Fruit fly (Drosophila melanogaster) whole organism, embryonic: Measurements from ENCODE around the gene CG33203.

ENCODE experiments used
- BtbVII ChIP-seq: fragments of 200-800 bp; sonication (Bioruptor generic); optimal IDR thresholded peaks from 3 replicates; lab custom pipeline; 2017; ENCODE audit warnings: missing biosample characterization, mild to moderate bottlenecking, missing genetic modification characterization
- Bteb2 ChIP-seq: fragments of 200-800 bp; sonication (Bioruptor generic); optimal IDR thresholded peaks from 2 replicates; lab custom pipeline; 2016; ENCODE audit warnings: missing biosample characterization, missing genetic modification characterization
- CG10543 ChIP-seq: fragments of 200-800 bp; sonication (Bioruptor generic); optimal IDR thresholded peaks from 3 replicates; lab custom pipeline; 2017; ENCODE audit warnings: missing biosample characterization, mild to moderate bottlenecking, missing genetic modification characterization, moderate library complexity
- CG10654 ChIP-seq: fragments of 200-800 bp; sonication (Bioruptor generic); optimal IDR thresholded peaks from 2 replicates; lab custom pipeline; 2016; ENCODE audit warnings: missing biosample characterization, missing genetic modification characterization
- CG11504 ChIP-seq: fragments of 200-800 bp; sonication (Bioruptor generic); optimal IDR thresholded peaks from 3 replicates; lab custom pipeline; 2019; ENCODE audit warnings: missing biosample characterization, mild to moderate bottlenecking, missing genetic modification characterization, moderate library complexity
- CG12942 ChIP-seq: fragments of 200-800 bp; sonication (Bioruptor generic); optimal IDR thresholded peaks from 3 replicates; lab custom pipeline; 2016; ENCODE audit warnings: missing biosample characterization, missing genetic modification characterization
- CG13123 ChIP-seq: fragments of 200-800 bp; sonication (Bioruptor generic); optimal IDR thresholded peaks from 2 replicates; lab custom pipeline; 2016; ENCODE audit warnings: missing biosample characterization, missing genetic modification characterization
- CG13624 ChIP-seq: fragments of 200-800 bp; sonication (Bioruptor generic); optimal IDR thresholded peaks from 2 replicates; lab custom pipeline; 2016; ENCODE audit warnings: missing biosample characterization, missing genetic modification characterization
- CG1529 ChIP-seq: fragments of 200-800 bp; sonication (Bioruptor generic); optimal IDR thresholded peaks from 3 replicates; lab custom pipeline; 2018; ENCODE audit warnings: missing biosample characterization, missing genetic modification characterization
- CG1603 ChIP-seq: fragments of 200-800 bp; sonication (Bioruptor generic); optimal IDR thresholded peaks from 2 replicates; lab custom pipeline; 2019; ENCODE audit warnings: missing biosample characterization, mild to moderate bottlenecking, missing genetic modification characterization, moderate library complexity
- CG16815 ChIP-seq: fragments of 200-800 bp; sonication (Bioruptor generic); optimal IDR thresholded peaks from 3 replicates; lab custom pipeline; 2017; ENCODE audit warnings: missing biosample characterization, mild to moderate bottlenecking, missing genetic modification characterization
- CG17359 ChIP-seq: fragments of 200-800 bp; sonication (Bioruptor generic); optimal IDR thresholded peaks from 3 replicates; lab custom pipeline; 2018; ENCODE audit warnings: missing biosample characterization, mild to moderate bottlenecking, missing genetic modification characterization, moderate library complexity
- CG18619 ChIP-seq: fragments of 200-800 bp; sonication (Bioruptor generic); optimal IDR thresholded peaks from 3 replicates; lab custom pipeline; 2017; ENCODE audit warnings: missing biosample characterization, mild to moderate bottlenecking, missing genetic modification characterization
- CG2202 ChIP-seq: fragments of 200-800 bp; sonication (Bioruptor generic); optimal IDR thresholded peaks from 2 replicates; lab custom pipeline; 2018; ENCODE audit warnings: missing biosample characterization, mild to moderate bottlenecking, missing genetic modification characterization
- CG32772 ChIP-seq: fragments of 200-800 bp; sonication (Bioruptor generic); IDR thresholded peaks from 2 replicates; pipeline ENCODE4 v1.3.6; 2022; ENCODE audit warnings: missing biosample characterization, missing genetic modification characterization
- CG3407 ChIP-seq: fragments of 200-800 bp; sonication (Bioruptor generic); optimal IDR thresholded peaks from 2 replicates; lab custom pipeline; 2018; ENCODE audit warnings: missing biosample characterization, mild to moderate bottlenecking, missing genetic modification characterization
- CG3995 ChIP-seq: fragments of 200-800 bp; sonication (Bioruptor generic); optimal IDR thresholded peaks from 3 replicates; lab custom pipeline; 2016; ENCODE audit warnings: missing biosample characterization, missing genetic modification characterization
- CG4617 ChIP-seq: fragments of 200-800 bp; sonication (Bioruptor generic); optimal IDR thresholded peaks from 3 replicates; lab custom pipeline; 2016; ENCODE audit warnings: missing biosample characterization, missing genetic modification characterization, borderline replicate concordance
- CG5245 ChIP-seq: fragments of 200-800 bp; sonication (Bioruptor generic); optimal IDR thresholded peaks from 3 replicates; lab custom pipeline; 2016; ENCODE audit warnings: missing biosample characterization, missing genetic modification characterization
- CG6689 ChIP-seq: fragments of 200-800 bp; sonication (Bioruptor generic); IDR thresholded peaks from 2 replicates; pipeline ENCODE4 v1.3.6; 2022; ENCODE audit warnings: missing biosample characterization, missing genetic modification characterization
- CG7745 ChIP-seq: fragments of 200-800 bp; sonication (Bioruptor generic); optimal IDR thresholded peaks from 2 replicates; lab custom pipeline; 2018; ENCODE audit warnings: missing biosample characterization, mild to moderate bottlenecking, missing genetic modification characterization, moderate library complexity
- CG7963 ChIP-seq: fragments of 200-800 bp; sonication (Bioruptor generic); IDR thresholded peaks from 3 replicates; pipeline ENCODE4 v1.3.6; 2022; ENCODE audit warnings: missing biosample characterization, missing genetic modification characterization; ENCODE audit not compliant: partially characterized antibody
- CTCF ChIP-seq: fragments of 200-800 bp; sonication (Bioruptor generic); optimal IDR thresholded peaks from 2 replicates; lab custom pipeline; 2017; ENCODE audit warnings: missing biosample characterization, mild to moderate bottlenecking, missing genetic modification characterization, moderate library complexity
- Ets97D ChIP-seq: fragments of 200-800 bp; sonication (Bioruptor generic); optimal IDR thresholded peaks from 3 replicates; lab custom pipeline; 2016; ENCODE audit warnings: missing biosample characterization, missing genetic modification characterization
- Gsc ChIP-seq: fragments of 200-800 bp; sonication (Bioruptor generic); IDR thresholded peaks from 2 replicates; pipeline ENCODE4 v1.3.6; 2022; ENCODE audit warnings: missing biosample characterization, missing genetic modification characterization
- HmgZ ChIP-seq: fragments of 200-800 bp; sonication (Bioruptor generic); optimal IDR thresholded peaks from 2 replicates; lab custom pipeline; 2018; ENCODE audit warnings: missing biosample characterization, mild to moderate bottlenecking, missing genetic modification characterization
- Hmx ChIP-seq: fragments of 200-800 bp; sonication (Bioruptor generic); optimal IDR thresholded peaks from 2 replicates; lab custom pipeline; 2016; ENCODE audit warnings: missing biosample characterization, missing genetic modification characterization
- Jarid2 ChIP-seq: fragments of 200-800 bp; sonication (Bioruptor generic); optimal IDR thresholded peaks from 3 replicates; lab custom pipeline; 2017; ENCODE audit warnings: mild to moderate bottlenecking, missing biosample characterization, missing genetic modification reagents, missing genetic modification characterization
- PHDP ChIP-seq: fragments of 200-800 bp; sonication (Bioruptor generic); optimal IDR thresholded peaks from 3 replicates; lab custom pipeline; 2018; ENCODE audit warnings: missing biosample characterization, mild to moderate bottlenecking, missing genetic modification characterization, moderate library complexity
- Xbp1 ChIP-seq: fragments of 200-800 bp; sonication (Bioruptor generic); optimal IDR thresholded peaks from 3 replicates; lab custom pipeline; 2016; ENCODE audit warnings: missing biosample characterization, mild to moderate bottlenecking, missing genetic modification characterization
- amos ChIP-seq: fragments of 200-800 bp; sonication (Bioruptor generic); IDR thresholded peaks from 2 replicates; pipeline ENCODE4 v1.3.6; 2022; ENCODE audit warnings: missing biosample characterization, missing genetic modification characterization; ENCODE audit not compliant: partially characterized antibody
- bbx ChIP-seq: fragments of 200-800 bp; sonication (Bioruptor generic); IDR thresholded peaks from 2 replicates; pipeline ENCODE4 v1.3.6; 2022; ENCODE audit warnings: missing biosample characterization, missing genetic modification characterization; ENCODE audit not compliant: partially characterized antibody
- bcd ChIP-seq: fragments of 200-800 bp; sonication (Bioruptor generic); optimal IDR thresholded peaks from 2 replicates; lab custom pipeline; 2017; ENCODE audit warnings: missing biosample characterization, mild to moderate bottlenecking, missing genetic modification characterization
- cad ChIP-seq: fragments of >200 bp; optimal IDR thresholded peaks from 2 replicates; lab custom pipeline; 2017; ENCODE audit warnings: missing biosample characterization, missing genetic modification characterization
- disco-r ChIP-seq: fragments of 200-800 bp; sonication (Bioruptor generic); optimal IDR thresholded peaks from 2 replicates; lab custom pipeline; 2016; ENCODE audit warnings: missing biosample characterization, missing genetic modification characterization
- gcm2 ChIP-seq: fragments of 200-800 bp; sonication (Bioruptor generic); optimal IDR thresholded peaks from 2 replicates; lab custom pipeline; 2016; ENCODE audit warnings: missing biosample characterization, missing genetic modification characterization
- gem ChIP-seq: fragments of 200-800 bp; sonication (Bioruptor generic); optimal IDR thresholded peaks from 2 replicates; lab custom pipeline; 2019; ENCODE audit warnings: missing biosample characterization, mild to moderate bottlenecking, missing genetic modification characterization, moderate library complexity
- her ChIP-seq: fragments of 200-800 bp; sonication (Bioruptor generic); optimal IDR thresholded peaks from 2 replicates; lab custom pipeline; 2016; ENCODE audit warnings: missing biosample characterization, missing genetic modification characterization
- jumu ChIP-seq: fragments of 200-800 bp; sonication (Bioruptor generic); optimal IDR thresholded peaks from 3 replicates; lab custom pipeline; 2016; ENCODE audit warnings: missing biosample characterization, missing genetic modification characterization
- nom ChIP-seq: fragments of 200-800 bp; sonication (Bioruptor generic); optimal IDR thresholded peaks from 2 replicates; lab custom pipeline; 2017; ENCODE audit warnings: missing biosample characterization, missing genetic modification characterization, mild to moderate bottlenecking, moderate library complexity, missing genetic modification reagents
- org-1 ChIP-seq: fragments of 200-800 bp; sonication (Bioruptor generic); optimal IDR thresholded peaks from 2 replicates; lab custom pipeline; 2017; ENCODE audit warnings: missing biosample characterization, missing genetic modification characterization
- ranshi ChIP-seq: fragments of 200-800 bp; sonication (Bioruptor generic); IDR thresholded peaks from 2 replicates; pipeline ENCODE4 v1.3.6; 2022; ENCODE audit warnings: missing biosample characterization, missing genetic modification characterization
- salm ChIP-seq: fragments of 200-800 bp; sonication (Bioruptor generic); optimal IDR thresholded peaks from 2 replicates; lab custom pipeline; 2018; ENCODE audit warnings: missing biosample characterization, mild to moderate bottlenecking, missing genetic modification characterization
- sima ChIP-seq: fragments of 200-800 bp; sonication (Bioruptor generic); optimal IDR thresholded peaks from 2 replicates; lab custom pipeline; 2016; ENCODE audit warnings: missing biosample characterization, missing genetic modification characterization
- stwl ChIP-seq: fragments of 200-800 bp; sonication (Bioruptor generic); optimal IDR thresholded peaks from 3 replicates; lab custom pipeline; 2018; ENCODE audit warnings: missing biosample characterization, mild to moderate bottlenecking, missing genetic modification characterization, moderate library complexity
- tll ChIP-seq, 2 experiments: fragments of 200-800 bp in 1 of 2; fragments of >200 bp in 1 of 2; sonication (Bioruptor generic) in 1 of 2; optimal IDR thresholded peaks; 2 replicates each; lab custom pipeline; 2017 to 2019; ENCODE audit warnings: missing biosample characterization in 2 of 2, missing genetic modification characterization in 2 of 2, mild to moderate bottlenecking in 1 of 2, moderate library complexity in 1 of 2
- vvl ChIP-seq: fragments of 200-800 bp; sonication (Bioruptor generic); IDR thresholded peaks from 2 replicates; pipeline ENCODE4 v1.3.6; 2022; ENCODE audit warnings: missing biosample characterization, missing genetic modification characterization
- wdn ChIP-seq: fragments of 200-800 bp; sonication (Bioruptor generic); IDR thresholded peaks from 2 replicates; pipeline ENCODE4 v1.3.6; 2022; ENCODE audit warnings: missing biosample characterization, missing genetic modification characterization
- wor ChIP-seq: fragments of 200-800 bp; sonication (Bioruptor generic); IDR thresholded peaks from 2 replicates; pipeline ENCODE4 v1.3.6; 2022; ENCODE audit warnings: missing biosample characterization, missing genetic modification characterization

The CG33203 gene

dm6 chr3R:28887559-28888432 lies at the start of gene CG33203, which contains the start of gene Doa (continued):
- TF ChIP-seq wor (GFP tag; lab: Robert Waterston, UW) = no peak
- no peak for TF ChIP-seq nom (GFP tag; lab: Kevin White, UChicago)
- no peak for TF ChIP-seq CTCF (GFP tag; lab: Kevin White, UChicago)
- TF ChIP-seq CG3995 (GFP tag; lab: Kevin White, UChicago) = peak; percentile 27
- TF ChIP-seq CG10654 = peak; percentile 31
- no peak for TF ChIP-seq salm (tag; lab: Kevin White, UChicago)
- TF ChIP-seq Xbp1 (GFP tag; lab: Kevin White, UChicago) = peak; percentile 42
- peak; percentile 26 for TF ChIP-seq Bteb2
- no peak for TF ChIP-seq Jarid2 (GFP tag; lab: Kevin White, UChicago)
- TF ChIP-seq CG3407 = no peak
- TF ChIP-seq vvl (GFP tag; lab: Robert Waterston, UW) = peak; percentile 52; the same call in 1 of the 2 replicates
- no peak for TF ChIP-seq CG17359 (tag; lab: Kevin White, UChicago)
- peak; percentile 39 for TF ChIP-seq sima
- TF ChIP-seq stwl (tag; lab: Kevin White, UChicago) = peak; percentile 85
- peak; percentile 2 for TF ChIP-seq CG12942 (GFP tag; lab: Kevin White, UChicago)
- peak; percentile 24 for TF ChIP-seq PHDP (tag; lab: Kevin White, UChicago)
- TF ChIP-seq disco-r (GFP tag; lab: Kevin White, UChicago) = no peak
- TF ChIP-seq CG18619 (GFP tag; lab: Kevin White, UChicago) = no peak
- TF ChIP-seq her = peak; percentile 30
- TF ChIP-seq tll (GFP tag; optimal IDR thresholded peaks at IDR 0.05; lab: Kevin White, UChicago) = no peak
- no peak for TF ChIP-seq CG13123 (GFP tag; lab: Kevin White, UChicago)
- TF ChIP-seq CG11504 (tag; lab: Kevin White, UChicago) = peak; percentile 36
- TF ChIP-seq CG13624 (GFP tag; lab: Kevin White, UChicago) = peak; percentile 33
- TF ChIP-seq wdn = no peak
- TF ChIP-seq cad (GFP tag; lab: Kevin White, UChicago) = no peak
- TF ChIP-seq CG16815 (GFP tag; lab: Kevin White, UChicago) = no peak
- TF ChIP-seq Hmx (GFP tag; lab: Kevin White, UChicago) = no peak
- TF ChIP-seq amos (GFP tag; lab: Robert Waterston, UW) = peak; percentile 90
- TF ChIP-seq Ets97D (GFP tag; lab: Kevin White, UChicago) = peak; percentile 93
- TF ChIP-seq CG10543 (GFP tag; lab: Kevin White, UChicago) = no peak
- peak; percentile 31 for TF ChIP-seq gem (tag; lab: Kevin White, UChicago)
- TF ChIP-seq CG1529 (GFP tag; lab: Kevin White, UChicago) = no peak
- TF ChIP-seq CG5245 = no peak
- TF ChIP-seq jumu (GFP tag; lab: Kevin White, UChicago) = peak; percentile 72
- TF ChIP-seq CG7963 (GFP tag; lab: Robert Waterston, UW) = peak; percentile 62; the same call in 2 of the 3 replicates
- no peak for TF ChIP-seq CG4617 (GFP tag; lab: Kevin White, UChicago)
- TF ChIP-seq ranshi (GFP tag; lab: Robert Waterston, UW) = 0 out of 2 replicates have a peak, but pooled peaks have one; percentile 17
- TF ChIP-seq bbx = peak; percentile 83
- no peak for TF ChIP-seq Gsc (GFP tag; lab: Robert Waterston, UW)
- TF ChIP-seq org-1 (GFP tag; lab: Kevin White, UChicago) = no peak
- TF ChIP-seq CG32772 = no peak
- no peak for TF ChIP-seq CG2202
- no peak for TF ChIP-seq BtbVII (GFP tag; lab: Kevin White, UChicago)
- TF ChIP-seq gcm2 = peak; percentile 17
- no peak for TF ChIP-seq CG7745 (tag; lab: Kevin White, UChicago)
- peak; percentile 89 for TF ChIP-seq CG1603 (tag; lab: Kevin White, UChicago)
- peak; percentile 67 for TF ChIP-seq bcd (GFP tag; lab: Kevin White, UChicago)
- TF ChIP-seq HmgZ (tag; lab: Kevin White, UChicago) = peak; percentile 70
- no peak for TF ChIP-seq CG6689 (GFP tag; lab: Robert Waterston, UW)
